Worm (Caenorhabditis elegans): ENCODE measurements around the gene D1005.5.

DNA sequence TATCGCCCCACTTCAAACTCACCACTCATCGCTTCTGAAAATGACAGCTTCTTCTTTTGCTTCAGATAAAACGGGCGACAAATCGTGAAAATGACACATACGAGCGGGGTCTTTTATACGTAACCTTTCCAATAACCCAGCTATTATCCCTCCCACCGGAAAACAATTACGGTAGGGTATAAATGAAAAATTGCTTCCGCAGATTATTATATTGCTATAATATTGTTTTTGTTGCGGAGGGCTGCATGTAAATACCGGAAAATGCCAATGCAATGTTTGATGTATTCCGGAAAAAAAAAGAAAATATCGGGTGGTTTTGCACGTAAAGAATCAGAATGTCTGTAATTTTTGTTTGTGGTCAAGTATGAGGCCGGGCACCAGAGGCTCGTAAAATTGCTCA lies 29.0 kb upstream of the D1005.5 start, which contains the start of gene F09E10.7:
- TF ChIP-seq lin-32 (GFP tag; optimal IDR thresholded peaks at IDR 0.05) (no peak), M03D4.4 (tag; optimal IDR thresholded peaks at IDR 0.05) (no peak), ceh-83 (GFP tag; optimal IDR thresholded peaks at IDR 0.05) (no peak), nhr-237 (tag; optimal IDR thresholded peaks at IDR 0.05) (no peak), lin-13 (tag; optimal IDR thresholded peaks at IDR 0.05) (no peak), lsy-2 (tag; optimal IDR thresholded peaks at IDR 0.05) (no peak), hlh-1 (tag; optimal IDR thresholded peaks at IDR 0.05) (no peak), ceh-39 (tag; optimal IDR thresholded peaks at IDR 0.05) (no peak), mep-1 (tag; optimal IDR thresholded peaks at IDR 0.05) (no peak), snpc-4 (tag; optimal IDR thresholded peaks at IDR 0.05) (no peak), ces-1 (GFP tag; optimal IDR thresholded peaks at IDR 0.05) (no peak), pha-4 (tag; optimal IDR thresholded peaks at IDR 0.05) (no peak), nhr-76 (tag; optimal IDR thresholded peaks at IDR 0.05) (no peak), blmp-1 (tag; optimal IDR thresholded peaks at IDR 0.05) (no peak)

Data from whole organism, mixed stage, embryonic.